Worm (Caenorhabditis elegans) whole organism, L4/young adult: Measurements from ENCODE around the gene T05H4.11.

ENCODE experiments used
- W03F9.2 ChIP-seq: fragments of 150-350 bp; optimal IDR thresholded peaks from 2 replicates; lab custom pipeline; 2014; ENCODE audit warnings: missing biosample characterization, missing genetic modification characterization
- him-1 ChIP-seq: sonication (generic microtip); optimal IDR thresholded peaks from 2 replicates; lab custom pipeline; 2016; ENCODE audit warnings: missing genotype, missing genetic modification reagents, missing genetic modification characterization, missing compliant biosample characterization

ce11 chrV:6430526-6431371 is 4.7 kb upstream of the T05H4.11 start:
- TF ChIP-seq him-1 (tag; lab: Kevin White, UChicago) (no peak), W03F9.2 (tag; lab: Kevin White, UChicago) (no peak)
